Worm (Caenorhabditis elegans): Measurements from ENCODE around the gene unc-8.
A peak's percentile ranks its signal among the peaks of the same experiment; 100 is the strongest.

DNA sequence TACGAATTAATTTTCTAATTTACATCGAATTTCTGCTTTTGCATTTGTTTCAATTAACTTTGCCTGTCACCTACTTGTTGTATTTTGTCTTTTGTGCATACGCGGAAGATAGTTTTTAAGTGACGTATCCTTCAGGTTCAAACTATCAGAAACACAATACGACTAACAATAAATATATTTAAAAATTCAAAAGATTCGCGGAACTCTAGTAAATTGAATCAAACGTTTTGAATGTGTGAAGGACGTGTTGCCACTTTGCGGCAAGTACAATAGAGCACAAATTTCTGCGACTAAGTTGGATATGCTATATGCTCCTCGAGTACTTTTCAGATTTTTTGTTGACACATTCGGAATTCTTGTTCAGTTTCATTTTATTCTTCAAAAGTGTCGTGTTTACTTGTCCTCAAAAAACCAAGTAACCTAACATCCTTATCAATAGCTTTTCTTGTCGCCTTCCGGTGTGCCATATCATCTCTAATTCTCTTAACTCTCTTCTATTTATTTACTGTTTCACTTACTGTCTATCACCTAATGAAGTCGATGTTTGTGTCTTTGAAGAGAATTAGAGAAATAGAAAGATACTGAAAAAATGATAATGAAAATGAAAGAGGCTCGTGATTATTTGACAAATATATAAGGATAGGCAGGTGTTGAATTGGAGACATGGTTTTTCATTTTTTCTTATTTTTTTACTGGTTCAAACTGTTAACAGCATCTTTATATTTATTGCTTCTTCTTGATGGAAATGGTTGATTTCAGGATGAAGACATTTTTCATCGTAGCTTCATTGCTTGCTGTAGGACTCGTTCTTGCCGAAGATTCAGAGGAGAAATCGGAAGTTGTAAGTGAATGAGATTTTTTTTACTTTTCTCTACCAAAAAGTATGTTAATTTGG, 8.2 kb upstream of the unc-8 start, which contains the start of gene srlf-7:
- TF ChIP-seq tbx-2 (tag; optimal IDR thresholded peaks at IDR 0.05) (no peak), nhr-11 (tag; optimal IDR thresholded peaks at IDR 0.05) (no peak), fkh-10 (GFP tag; optimal IDR thresholded peaks at IDR 0.05) (no peak), lim-6 (tag; optimal IDR thresholded peaks at IDR 0.05) (no peak), hlh-15 (tag; optimal IDR thresholded peaks at IDR 0.05) (no peak), hlh-13 (GFP tag; optimal IDR thresholded peaks at IDR 0.05) (no peak), ahr-1 (tag; optimal IDR thresholded peaks at IDR 0.05) (no peak), gmeb-2 (tag; optimal IDR thresholded peaks at IDR 0.05) (no peak), elt-2 (tag; optimal IDR thresholded peaks at IDR 0.05) (peak; percentile 88)
